Worm (Caenorhabditis elegans) whole organism, L2 larva: Measurements from ENCODE around the gene F28E10.1.

ENCODE experiments used
- lin-13 ChIP-seq: fragments of 150-350 bp; optimal IDR thresholded peaks from 2 replicates; lab custom pipeline; 2014; ENCODE audit warnings: missing biosample characterization, missing genetic modification reagents, missing genetic modification characterization
- sem-4 ChIP-seq: fragments of 150-350 bp; optimal IDR thresholded peaks from 2 replicates; lab custom pipeline; 2014; ENCODE audit warnings: missing biosample characterization, missing genetic modification reagents, missing genetic modification characterization

ce11 chrIV:4611740-4612139 is 43.1 kb downstream of the F28E10.1 start:
- TF ChIP-seq lin-13 (GFP tag; lab: Kevin White, UChicago) (no peak), sem-4 (tag; lab: Kevin White, UChicago) (no peak)
